Fruit fly (Drosophila melanogaster) whole organism, embryonic: ENCODE measurements around the gene CG33120.

ENCODE experiments used
- B-H1 ChIP-seq: fragments of 200-800 bp; sonication (Bioruptor generic); IDR thresholded peaks from 3 replicates; pipeline ENCODE4 v1.3.6; 2022; ENCODE audit warnings: missing biosample characterization, missing genetic modification characterization
- CG10209 ChIP-seq: fragments of 200-800 bp; sonication (Bioruptor generic); optimal IDR thresholded peaks from 3 replicates; lab custom pipeline; 2017; ENCODE audit warnings: missing biosample characterization, mild to moderate bottlenecking, missing genetic modification characterization, missing genetic modification reagents
- CG10565 ChIP-seq: fragments of 200-800 bp; sonication (Bioruptor generic); optimal IDR thresholded peaks from 3 replicates; lab custom pipeline; 2016; ENCODE audit warnings: missing biosample characterization, mild to moderate bottlenecking, missing genetic modification characterization
- CG11504 ChIP-seq: fragments of 200-800 bp; sonication (Bioruptor generic); optimal IDR thresholded peaks from 3 replicates; lab custom pipeline; 2019; ENCODE audit warnings: missing biosample characterization, mild to moderate bottlenecking, missing genetic modification characterization, moderate library complexity
- CG11696 ChIP-seq: fragments of 200-800 bp; sonication (Bioruptor generic); IDR thresholded peaks from 2 replicates; pipeline ENCODE4 v1.3.6; 2022; ENCODE audit warnings: missing biosample characterization, missing genetic modification characterization
- CG12942 ChIP-seq: fragments of 200-800 bp; sonication (Bioruptor generic); optimal IDR thresholded peaks from 3 replicates; lab custom pipeline; 2016; ENCODE audit warnings: missing biosample characterization, missing genetic modification characterization
- CG14441 ChIP-seq: fragments of 200-800 bp; sonication (Bioruptor generic); IDR thresholded peaks from 2 replicates; pipeline ENCODE4 v1.3.6; 2022; ENCODE audit warnings: missing biosample characterization, missing genetic modification characterization
- CG17359 ChIP-seq: fragments of 200-800 bp; sonication (Bioruptor generic); optimal IDR thresholded peaks from 3 replicates; lab custom pipeline; 2018; ENCODE audit warnings: missing biosample characterization, mild to moderate bottlenecking, missing genetic modification characterization, moderate library complexity
- CG17829 ChIP-seq: fragments of 200-800 bp; optimal IDR thresholded peaks from 2 replicates; lab custom pipeline; 2019; ENCODE audit warnings: missing biosample characterization, mild to moderate bottlenecking, missing genetic modification characterization, moderate library complexity
- CG18011 ChIP-seq: fragments of 200-800 bp; sonication (Bioruptor generic); optimal IDR thresholded peaks from 2 replicates; lab custom pipeline; 2017; ENCODE audit warnings: missing biosample characterization, missing genetic modification characterization, mild to moderate bottlenecking, moderate library complexity, missing genotype
- CG18262 ChIP-seq: fragments of 200-800 bp; optimal IDR thresholded peaks from 3 replicates; lab custom pipeline; 2019; ENCODE audit warnings: missing biosample characterization, mild to moderate bottlenecking, missing genetic modification characterization, moderate library complexity
- CG2199 ChIP-seq: fragments of 200-800 bp; sonication (Bioruptor generic); IDR thresholded peaks from 3 replicates; pipeline ENCODE4 v1.3.6; 2022; ENCODE audit warnings: missing biosample characterization, missing genetic modification characterization
- CG2202 ChIP-seq: fragments of 200-800 bp; sonication (Bioruptor generic); optimal IDR thresholded peaks from 2 replicates; lab custom pipeline; 2018; ENCODE audit warnings: missing biosample characterization, mild to moderate bottlenecking, missing genetic modification characterization
- CG2875 ChIP-seq: fragments of 200-800 bp; sonication (Bioruptor generic); optimal IDR thresholded peaks from 2 replicates; lab custom pipeline; 2017; ENCODE audit warnings: missing biosample characterization, mild to moderate bottlenecking, missing genetic modification characterization, missing genetic modification reagents
- CG34422 ChIP-seq: fragments of 200-800 bp; sonication (Bioruptor generic); IDR thresholded peaks from 3 replicates; pipeline ENCODE4 v1.3.6; 2022; ENCODE audit warnings: missing biosample characterization, missing genetic modification characterization
- CG3726 ChIP-seq: fragments of 200-800 bp; sonication (Bioruptor generic); IDR thresholded peaks from 3 replicates; pipeline ENCODE4, ENCODE4 v1.3.6; 2022; ENCODE audit warnings: missing biosample characterization, missing genetic modification characterization
- CG6654 ChIP-seq: fragments of 200-800 bp; sonication (Bioruptor generic); optimal IDR thresholded peaks from 2 replicates; lab custom pipeline; 2017; ENCODE audit warnings: missing biosample characterization, mild to moderate bottlenecking, missing genetic modification characterization
- CG7963 ChIP-seq: fragments of 200-800 bp; sonication (Bioruptor generic); IDR thresholded peaks from 3 replicates; pipeline ENCODE4 v1.3.6; 2022; ENCODE audit warnings: missing biosample characterization, missing genetic modification characterization; ENCODE audit not compliant: partially characterized antibody
- CG7987 ChIP-seq: fragments of 200-800 bp; sonication (Bioruptor generic); optimal IDR thresholded peaks from 2 replicates; lab custom pipeline; 2018; ENCODE audit warnings: missing biosample characterization, mild to moderate bottlenecking, missing genetic modification characterization, moderate library complexity
- CG9727 ChIP-seq: fragments of 200-800 bp; sonication (Bioruptor generic); optimal IDR thresholded peaks from 3 replicates; lab custom pipeline; 2017; ENCODE audit warnings: missing biosample characterization, mild to moderate bottlenecking, missing genetic modification characterization
- Chrac-16 ChIP-seq: fragments of 200-800 bp; sonication (Bioruptor generic); optimal IDR thresholded peaks from 3 replicates; lab custom pipeline; 2016; ENCODE audit warnings: missing biosample characterization, missing genetic modification characterization
- Dad ChIP-seq: fragments of 200-800 bp; sonication (Bioruptor generic); optimal IDR thresholded peaks from 3 replicates; lab custom pipeline; 2016; ENCODE audit warnings: missing biosample characterization, missing genetic modification characterization
- Dll ChIP-seq: fragments of 200-800 bp; sonication (Bioruptor generic); IDR thresholded peaks from 4 replicates; pipeline ENCODE4 v1.3.6; 2022; ENCODE audit warnings: missing biosample characterization, missing genetic modification characterization; ENCODE audit not compliant: partially characterized antibody
- Dref ChIP-seq: fragments of 200-800 bp; sonication (Bioruptor generic); IDR thresholded peaks from 2 replicates; pipeline ENCODE4 v1.3.6; 2022; ENCODE audit warnings: missing biosample characterization, missing genetic modification characterization
- E2f1 ChIP-seq: fragments of 200-800 bp; sonication (Bioruptor generic); IDR thresholded peaks from 2 replicates; pipeline ENCODE4 v1.3.6; 2022; ENCODE audit warnings: missing biosample characterization, missing genetic modification characterization
- Ets97D ChIP-seq: fragments of 200-800 bp; sonication (Bioruptor generic); optimal IDR thresholded peaks from 3 replicates; lab custom pipeline; 2016; ENCODE audit warnings: missing biosample characterization, missing genetic modification characterization
- Gsc ChIP-seq: fragments of 200-800 bp; sonication (Bioruptor generic); IDR thresholded peaks from 2 replicates; pipeline ENCODE4 v1.3.6; 2022; ENCODE audit warnings: missing biosample characterization, missing genetic modification characterization
- MBD-R2 ChIP-seq: fragments of 200-800 bp; sonication (Bioruptor generic); IDR thresholded peaks from 2 replicates; pipeline ENCODE4 v1.3.6; 2022; ENCODE audit warnings: missing biosample characterization, missing genetic modification characterization
- Max ChIP-seq: fragments of 200-800 bp; sonication (Bioruptor generic); optimal IDR thresholded peaks from 2 replicates; lab custom pipeline; 2016; ENCODE audit warnings: missing biosample characterization, mild to moderate bottlenecking, missing genetic modification characterization
- Meics ChIP-seq: fragments of 200-800 bp; sonication (Bioruptor generic); optimal IDR thresholded peaks from 2 replicates; lab custom pipeline; 2017; ENCODE audit warnings: missing biosample characterization, mild to moderate bottlenecking, missing genetic modification characterization
- Rfx ChIP-seq: fragments of 200-800 bp; sonication (Bioruptor generic); IDR thresholded peaks from 2 replicates; pipeline ENCODE4 v1.3.6; 2022; ENCODE audit warnings: missing biosample characterization, missing genetic modification characterization
- Rx ChIP-seq: fragments of 200-800 bp; sonication (Bioruptor generic); IDR thresholded peaks from 2 replicates; pipeline ENCODE4 v1.3.6; 2022; ENCODE audit warnings: missing biosample characterization, missing genetic modification characterization
- Spps ChIP-seq: fragments of 200-800 bp; sonication (Bioruptor generic); optimal IDR thresholded peaks from 2 replicates; lab custom pipeline; 2018; ENCODE audit warnings: missing biosample characterization, mild to moderate bottlenecking, missing genetic modification characterization
- az2 ChIP-seq: fragments of 200-800 bp; sonication (Bioruptor generic); optimal IDR thresholded peaks from 3 replicates; lab custom pipeline; 2016; ENCODE audit warnings: missing biosample characterization, missing genetic modification characterization
- cad ChIP-seq: fragments of >200 bp; optimal IDR thresholded peaks from 2 replicates; lab custom pipeline; 2017; ENCODE audit warnings: missing biosample characterization, missing genetic modification characterization
- chif ChIP-seq, 2 experiments: fragments of 200-800 bp; sonication (Bioruptor generic); optimal IDR thresholded peaks; 3 replicates each; lab custom pipeline; 2016; ENCODE audit warnings: missing biosample characterization in 2 of 2, missing genetic modification characterization in 2 of 2
- crc ChIP-seq: fragments of 200-800 bp; sonication (Bioruptor generic); optimal IDR thresholded peaks from 2 replicates; lab custom pipeline; 2016; ENCODE audit warnings: missing biosample characterization, missing genetic modification characterization
- croc ChIP-seq: fragments of 200-800 bp; sonication (Bioruptor generic); conservative IDR thresholded peaks from 3 replicates; pipeline ENCODE4 v1.3.6; 2022; ENCODE audit warnings: missing biosample characterization, missing genetic modification characterization
- dimm ChIP-seq: fragments of 200-800 bp; sonication (Bioruptor generic); IDR thresholded peaks from 2 replicates; pipeline ENCODE4 v1.3.6; 2022; ENCODE audit warnings: missing biosample characterization, missing genetic modification characterization
- fd3F ChIP-seq: fragments of 200-800 bp; sonication (Bioruptor generic); optimal IDR thresholded peaks from 2 replicates; lab custom pipeline; 2018; ENCODE audit warnings: missing biosample characterization, mild to moderate bottlenecking, missing genetic modification characterization, moderate library complexity
- ftz-f1 ChIP-seq: fragments of 200-800 bp; sonication (Bioruptor generic); optimal IDR thresholded peaks from 2 replicates; lab custom pipeline; 2016; ENCODE audit warnings: missing biosample characterization, missing genetic modification characterization
- gcm ChIP-seq: fragments of 200-800 bp; sonication (Bioruptor generic); optimal IDR thresholded peaks from 2 replicates; lab custom pipeline; 2019; ENCODE audit warnings: missing biosample characterization, mild to moderate bottlenecking, missing genetic modification characterization, moderate library complexity
- gsb-n ChIP-seq: fragments of 200-800 bp; sonication (Bioruptor generic); optimal IDR thresholded peaks from 3 replicates; lab custom pipeline; 2018; ENCODE audit warnings: missing biosample characterization, mild to moderate bottlenecking, missing genetic modification characterization
- nerfin-1 ChIP-seq: fragments of 200-800 bp; sonication (Bioruptor generic); optimal IDR thresholded peaks from 3 replicates; lab custom pipeline; 2019; ENCODE audit warnings: missing biosample characterization, mild to moderate bottlenecking, missing genetic modification characterization, moderate library complexity
- pb ChIP-seq: fragments of 200-800 bp; sonication (Bioruptor generic); optimal IDR thresholded peaks from 3 replicates; lab custom pipeline; 2016; ENCODE audit warnings: missing biosample characterization, missing genetic modification characterization
- pita ChIP-seq: fragments of 200-800 bp; sonication (Bioruptor generic); optimal IDR thresholded peaks from 2 replicates; lab custom pipeline; 2017; ENCODE audit warnings: missing biosample characterization, mild to moderate bottlenecking, missing genetic modification characterization
- sens ChIP-seq: fragments of 200-800 bp; sonication (Bioruptor generic); peaks from one replicate; lab custom pipeline; 2016; ENCODE audit warnings: missing biosample characterization, missing genetic modification characterization
- sr ChIP-seq: fragments of 200-800 bp; sonication (Bioruptor generic); IDR thresholded peaks from 3 replicates; pipeline ENCODE4 v1.3.6; 2022; ENCODE audit warnings: missing biosample characterization, missing genetic modification characterization
- stc ChIP-seq: fragments of 200-800 bp; sonication (Bioruptor generic); IDR thresholded peaks from 2 replicates; pipeline ENCODE4 v1.3.6; 2022; ENCODE audit warnings: missing biosample characterization, missing genetic modification characterization
- stwl ChIP-seq: fragments of 200-800 bp; sonication (Bioruptor generic); optimal IDR thresholded peaks from 3 replicates; lab custom pipeline; 2018; ENCODE audit warnings: missing biosample characterization, mild to moderate bottlenecking, missing genetic modification characterization, moderate library complexity
- z ChIP-seq: fragments of 200-800 bp; sonication (Bioruptor generic); IDR thresholded peaks from 3 replicates; pipeline ENCODE4 v1.3.6; 2022; ENCODE audit warnings: missing biosample characterization, missing genetic modification characterization

Gene CG33120

DNA sequence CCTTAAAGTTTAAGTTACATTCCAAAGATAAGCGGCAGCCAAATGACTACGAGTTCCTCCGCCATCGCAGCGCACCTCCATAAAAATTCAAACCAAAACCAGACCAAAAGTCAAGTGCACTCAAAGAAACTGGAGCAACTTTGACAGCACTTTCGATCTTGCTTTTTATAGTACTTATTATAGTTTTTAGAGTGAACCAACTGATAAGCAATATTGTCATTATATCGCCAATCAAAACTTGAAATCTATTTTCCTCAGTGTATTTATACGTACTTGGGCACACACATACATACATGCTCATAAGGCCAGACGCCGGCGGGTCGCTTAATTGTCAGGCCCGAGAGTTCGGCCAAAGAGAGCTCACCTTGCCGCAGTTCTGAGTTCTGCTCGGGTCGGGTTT is 45.7 kb upstream of the CG33120 start (continued):
- TF ChIP-seq Meics (peak; percentile 15), Rx (peak; percentile 65; the same call in 1 of the 2 replicates), pita (GFP tag; lab: Kevin White, UChicago) (no peak), CG12942 (GFP tag; lab: Kevin White, UChicago) (peak; percentile 29), croc (GFP tag; lab: Robert Waterston, UW) (peak; percentile 77), nerfin-1 (tag; lab: Kevin White, UChicago) (peak; percentile 74), E2f1 (GFP tag; lab: Robert Waterston, UW) (peak; percentile 39; the same call in 1 of the 2 replicates), stc (GFP tag; lab: Robert Waterston, UW) (0 out of 2 replicates have a peak, but pooled peaks have one; percentile 33), sens (peak; percentile 96), CG7963 (GFP tag; lab: Robert Waterston, UW) (no peak), Dref (GFP tag; lab: Robert Waterston, UW) (no peak), gcm (GFP tag; lab: Kevin White, UChicago) (peak; percentile 66), CG14441 (no peak), pb (peak; percentile 50), CG17829 (tag; lab: Kevin White, UChicago) (peak; percentile 93), B-H1 (GFP tag; lab: Robert Waterston, UW) (peak; percentile 38; the same call in 2 of the 3 replicates), Max (GFP tag; lab: Kevin White, UChicago) (peak; percentile 68), CG2202 (tag; lab: Kevin White, UChicago) (peak; percentile 75), gsb-n (peak; percentile 87), chif (GFP tag; optimal IDR thresholded peaks at IDR 0.05; lab: Kevin White, UChicago) (peak; percentile 82 to 90), Dad (peak; percentile 65), CG18262 (tag; lab: Kevin White, UChicago) (peak; percentile 89), az2 (GFP tag; lab: Kevin White, UChicago) (peak; percentile 80), Gsc (GFP tag; lab: Robert Waterston, UW) (no peak), stwl (tag; lab: Kevin White, UChicago) (no peak), CG11696 (no peak), dimm (0 out of 2 replicates have a peak, but pooled peaks have one; percentile 28), CG11504 (tag; lab: Kevin White, UChicago) (peak; percentile 76), CG18011 (GFP tag; lab: Kevin White, UChicago) (no peak), CG7987 (GFP tag; lab: Kevin White, UChicago) (peak; percentile 15), Dll (no peak), MBD-R2 (GFP tag; lab: Robert Waterston, UW) (peak; percentile 21; the same call in 1 of the 2 replicates), CG6654 (GFP tag; lab: Kevin White, UChicago) (peak; percentile 43), CG10565 (GFP tag; lab: Kevin White, UChicago) (peak; percentile 28), Spps (tag; lab: Kevin White, UChicago) (peak; percentile 83), CG2875 (GFP tag; lab: Kevin White, UChicago) (peak; percentile 69), ftz-f1 (GFP tag; lab: Kevin White, UChicago) (no peak), CG17359 (tag; lab: Kevin White, UChicago) (peak; percentile 69), Chrac-16 (GFP tag; lab: Kevin White, UChicago) (peak; percentile 89), cad (no peak), Rfx (GFP tag; lab: Robert Waterston, UW) (peak; percentile 56), sr (no peak), CG34422 (GFP tag; lab: Robert Waterston, UW) (peak; percentile 71; the same call in 2 of the 3 replicates), CG2199 (peak; percentile 67; the same call in 1 of the 3 replicates), fd3F (GFP tag; lab: Kevin White, UChicago) (no peak), CG10209 (peak; percentile 72), CG3726 (GFP tag; lab: Robert Waterston, UW) (peak; percentile 76), crc (GFP tag; lab: Kevin White, UChicago) (peak; percentile 58), CG9727 (GFP tag; lab: Kevin White, UChicago) (peak; percentile 91), Ets97D (peak; percentile 37), z (GFP tag; lab: Robert Waterston, UW) (0 out of 3 replicates have a peak, but pooled peaks have one; percentile 39)
